Worm (Caenorhabditis elegans): Measurements from ENCODE around the gene F10E9.11.

Gene F10E9.11

ce11 chrIII:8312393-8312792 is 6.7 kb downstream of the F10E9.11 start, which contains the start of gene F10E9.2:
TSS of gene F10E9.2 (plus strand) at chrIII:8312693.
- TF ChIP-seq cebp-2 (GFP tag; IDR thresholded peaks at IDR 0.05) (no peak), somi-1 (GFP tag; optimal IDR thresholded peaks at IDR 0.05) (no peak), cebp-1 (GFP tag; IDR thresholded peaks at IDR 0.05) (no peak), cebp-1 (tag; optimal IDR thresholded peaks at IDR 0.05) (no peak), ceh-40 (GFP tag; IDR thresholded peaks at IDR 0.05) (no peak), dox-1 (GFP tag; IDR thresholded peaks at IDR 0.05) (no peak), F39B2.1 (GFP tag; IDR thresholded peaks at IDR 0.05) (no peak), Y53G8AR.9 (GFP tag; conservative IDR thresholded peaks at IDR 0.05) (no peak), ztf-18 (tag; optimal IDR thresholded peaks at IDR 0.05) (no peak), snpc-1.3 (tag; optimal IDR thresholded peaks at IDR 0.05; ENCODE audit: insufficient read depth) (no peak), F22D6.2 (tag; optimal IDR thresholded peaks at IDR 0.05) (no peak), nhr-90 (tag; optimal IDR thresholded peaks at IDR 0.05) (no peak), pha-4 (tag; optimal IDR thresholded peaks at IDR 0.05) (no peak), akir-1 (GFP tag; optimal IDR thresholded peaks at IDR 0.05) (no peak), Y56A3A.18 (GFP tag; IDR thresholded peaks at IDR 0.05) (no peak), K11D2.4 (GFP tag; IDR thresholded peaks at IDR 0.05) (no peak), nfya-1 (tag; optimal IDR thresholded peaks at IDR 0.05; ENCODE audit: borderline replicate concordance, insufficient read depth) (no peak), ceh-100 (GFP tag; IDR thresholded peaks at IDR 0.05) (no peak), atf-7 (tag; optimal IDR thresholded peaks at IDR 0.05) (no peak), him-1 (tag; optimal IDR thresholded peaks at IDR 0.05) (no peak), ztf-25 (GFP tag; IDR thresholded peaks at IDR 0.05) (no peak)

ce11 chrIII:8310239-8311057 is 8.6 kb downstream of the F10E9.11 start, which contains the start of gene F10E9.3:
TSS of gene F10E9.3 (plus strand) at chrIII:8311007.
- 0 out of 2 replicates have a peak, but pooled peaks have one; percentile 12 for TF ChIP-seq F33H1.4 (GFP tag; IDR thresholded peaks at IDR 0.05)
- no peak for TF ChIP-seq lag-1 (GFP tag; IDR thresholded peaks at IDR 0.05)

ce11 chrIII:8308238-8308637 is 10.8 kb downstream of the F10E9.11 start, which contains the start of gene F10E9.4:
TSS of gene F10E9.4 (plus strand) at chrIII:8308538.
- TF ChIP-seq B0336.3 (GFP tag; IDR thresholded peaks at IDR 0.05) (no peak), cebp-2 (GFP tag; IDR thresholded peaks at IDR 0.05) (no peak), hlh-12 (tag; optimal IDR thresholded peaks at IDR 0.05) (no peak), mes-4 (tag; optimal IDR thresholded peaks at IDR 0.05) (no peak), die-1 (tag; optimal IDR thresholded peaks at IDR 0.05) (no peak), ztf-3 (GFP tag; optimal IDR thresholded peaks at IDR 0.05) (no peak), chd-7 (tag; optimal IDR thresholded peaks at IDR 0.05) (no peak), fkh-3 (tag; optimal IDR thresholded peaks at IDR 0.05) (no peak), ztf-28 (GFP tag; IDR thresholded peaks at IDR 0.05) (no peak), F22D6.2 (tag; optimal IDR thresholded peaks at IDR 0.05) (no peak), tlf-1 (GFP tag; optimal IDR thresholded peaks at IDR 0.05) (no peak), ekl-4 (GFP tag; IDR thresholded peaks at IDR 0.05) (no peak), dox-1 (GFP tag; IDR thresholded peaks at IDR 0.05) (no peak), ceh-91 (GFP tag; IDR thresholded peaks at IDR 0.05) (no peak), hrde-1 (tag; optimal IDR thresholded peaks at IDR 0.05; ENCODE audit: borderline replicate concordance) (no peak), rcor-1 (GFP tag; IDR thresholded peaks at IDR 0.05) (no peak), bed-2 (GFP tag; IDR thresholded peaks at IDR 0.05) (no peak), unc-130 (GFP tag; optimal IDR thresholded peaks at IDR 0.05) (no peak), D2030.7 (GFP tag; IDR thresholded peaks at IDR 0.05) (no peak), repo-1 (tag; optimal IDR thresholded peaks at IDR 0.05) (no peak)

Measured in whole organism, young adult.